Worm (Caenorhabditis elegans): Measurements from ENCODE around the gene F08H9.3.
A peak's percentile ranks its signal among the peaks of the same experiment; 100 is the strongest.

Gene F08H9.3

ce11 chrV:14443471-14444015 lies 19.6 kb downstream of the F08H9.3 start:
- TF ChIP-seq tab-1 (GFP tag; IDR thresholded peaks at IDR 0.05) (0 out of 2 replicates have a peak, but pooled peaks have one; percentile 14), ztf-23 (GFP tag; IDR thresholded peaks at IDR 0.05) (peak; percentile 63)

DNA sequence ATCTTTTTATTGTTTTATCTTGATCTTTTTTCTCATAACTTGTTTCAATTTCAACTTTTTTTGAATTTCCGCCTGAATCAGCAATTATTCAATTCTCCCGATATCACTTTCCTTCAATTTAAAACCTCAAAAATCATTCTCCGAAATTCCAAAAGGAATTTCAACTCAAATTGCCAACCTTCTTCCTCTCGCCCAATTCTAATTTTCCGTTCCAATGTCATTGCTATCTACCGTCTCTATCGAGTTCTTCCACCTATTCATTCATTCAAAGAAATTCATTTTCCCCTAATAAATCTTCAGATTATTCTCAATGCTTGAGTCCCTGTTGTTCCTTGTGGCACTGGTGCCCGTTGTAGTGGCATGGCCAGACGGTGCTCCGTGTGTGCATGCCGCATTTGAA lies 22.3 kb downstream of the F08H9.3 start, which contains the start of gene F23B12.4:
Gene F23B12.4 (plus strand): TSS at position 301 of the 400 bp plus-strand sequence.
- TF ChIP-seq tab-1 (GFP tag; IDR thresholded peaks at IDR 0.05) (no peak), med-1 (GFP tag; optimal IDR thresholded peaks at IDR 0.05; ENCODE audit: insufficient read depth) (no peak), flt-1 (GFP tag; IDR thresholded peaks at IDR 0.05) (no peak), ztf-29 (GFP tag; IDR thresholded peaks at IDR 0.05) (no peak), cog-1 (tag; optimal IDR thresholded peaks at IDR 0.05) (no peak)

ce11 chrV:14439236-14439635 lies 23.9 kb downstream of the F08H9.3 start:
- no peak for TF ChIP-seq flt-1 (GFP tag; IDR thresholded peaks at IDR 0.05)
- no peak for TF ChIP-seq T22C8.4 (GFP tag; IDR thresholded peaks at IDR 0.05)
- TF ChIP-seq tab-1 (GFP tag; IDR thresholded peaks at IDR 0.05): no peak
- TF ChIP-seq cog-1 (tag; optimal IDR thresholded peaks at IDR 0.05): no peak
- no peak for TF ChIP-seq ref-1 (GFP tag; conservative IDR thresholded peaks at IDR 0.05)
- no peak for TF ChIP-seq ztf-29 (GFP tag; IDR thresholded peaks at IDR 0.05)
- TF ChIP-seq klf-2 (GFP tag; conservative IDR thresholded peaks at IDR 0.05): no peak

ce11 chrV:14438099-14438739 lies 24.9 kb downstream of the F08H9.3 start:
- TF ChIP-seq flt-1 (GFP tag; IDR thresholded peaks at IDR 0.05): no peak
- TF ChIP-seq klf-2 (GFP tag; conservative IDR thresholded peaks at IDR 0.05): no peak
- TF ChIP-seq ref-1 (GFP tag; conservative IDR thresholded peaks at IDR 0.05): no peak
- TF ChIP-seq tab-1 (GFP tag; IDR thresholded peaks at IDR 0.05): no peak
- TF ChIP-seq ztf-29 (GFP tag; IDR thresholded peaks at IDR 0.05): no peak
- TF ChIP-seq cog-1 (tag; optimal IDR thresholded peaks at IDR 0.05): no peak
- no peak for TF ChIP-seq ztf-23 (GFP tag; IDR thresholded peaks at IDR 0.05)
- no peak for TF ChIP-seq med-1 (GFP tag; optimal IDR thresholded peaks at IDR 0.05; ENCODE audit: insufficient read depth)
- TF ChIP-seq T22C8.4 (GFP tag; IDR thresholded peaks at IDR 0.05): no peak

- no peak for TF ChIP-seq klf-2 (GFP tag; conservative IDR thresholded peaks at IDR 0.05)
- TF ChIP-seq ztf-29 (GFP tag; IDR thresholded peaks at IDR 0.05): no peak
- no peak for TF ChIP-seq ref-1 (GFP tag; conservative IDR thresholded peaks at IDR 0.05)
- TF ChIP-seq cog-1 (tag; optimal IDR thresholded peaks at IDR 0.05): no peak
Observed at ce11 chrV:14437355-14437754, 25.8 kb downstream of the F08H9.3 start.

DNA sequence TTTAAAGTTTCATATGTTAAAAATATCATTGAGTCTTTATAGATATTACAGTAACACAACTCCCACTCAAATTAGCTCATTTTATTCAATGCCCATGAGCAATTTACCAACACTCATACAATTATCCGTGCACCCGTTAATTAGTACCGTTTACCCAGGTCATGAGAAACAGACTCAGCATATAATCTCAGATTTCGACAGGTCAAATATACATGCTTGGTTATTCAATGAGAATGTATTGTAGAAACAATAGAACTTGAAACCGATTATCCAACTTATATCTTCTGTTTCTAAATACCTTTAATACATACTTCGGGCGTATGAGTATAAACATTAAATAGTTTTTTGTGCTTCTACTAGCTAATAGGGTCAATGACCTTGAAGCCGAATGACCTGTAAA lies 26.9 kb downstream of the F08H9.3 start:
- no peak for TF ChIP-seq ztf-23 (GFP tag; IDR thresholded peaks at IDR 0.05)
- TF ChIP-seq cog-1 (tag; optimal IDR thresholded peaks at IDR 0.05): no peak

- TF ChIP-seq ref-1 (GFP tag; conservative IDR thresholded peaks at IDR 0.05) (no peak), ztf-29 (GFP tag; IDR thresholded peaks at IDR 0.05) (no peak), med-1 (GFP tag; optimal IDR thresholded peaks at IDR 0.05; ENCODE audit: insufficient read depth) (no peak), klf-2 (GFP tag; conservative IDR thresholded peaks at IDR 0.05) (no peak), T22C8.4 (GFP tag; IDR thresholded peaks at IDR 0.05) (no peak), ztf-23 (GFP tag; IDR thresholded peaks at IDR 0.05) (no peak), cog-1 (tag; optimal IDR thresholded peaks at IDR 0.05) (no peak), tab-1 (GFP tag; IDR thresholded peaks at IDR 0.05) (no peak), flt-1 (GFP tag; IDR thresholded peaks at IDR 0.05) (no peak)
Observed at ce11 chrV:14433584-14433983, 29.6 kb downstream of the F08H9.3 start.

DNA sequence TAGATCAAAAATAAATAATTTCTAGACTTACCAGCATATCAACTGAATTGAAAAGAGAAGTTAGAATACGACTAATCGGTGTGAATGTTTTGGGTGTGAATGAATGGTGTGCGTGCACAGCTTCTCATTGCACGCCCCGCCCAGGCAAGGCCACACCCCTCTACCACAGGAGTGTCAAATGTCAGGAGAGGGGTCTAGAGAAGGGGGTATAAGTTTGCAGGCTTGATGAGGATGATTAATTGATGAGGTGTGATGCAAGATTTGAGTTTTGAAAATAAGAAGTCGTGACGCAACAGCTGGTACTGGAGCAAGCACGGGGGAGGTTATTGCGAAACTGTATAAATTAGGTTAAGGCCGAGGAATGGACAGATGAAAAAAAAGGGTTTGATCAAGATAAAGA lies 30.9 kb downstream of the F08H9.3 start, which contains the start of gene egl-1:
Gene egl-1 (minus strand): TSS at position 101 of the 400 bp plus-strand sequence.
- no peak for TF ChIP-seq T22C8.4 (GFP tag; IDR thresholded peaks at IDR 0.05)
- TF ChIP-seq flt-1 (GFP tag; IDR thresholded peaks at IDR 0.05): no peak
- no peak for TF ChIP-seq med-1 (GFP tag; optimal IDR thresholded peaks at IDR 0.05; ENCODE audit: insufficient read depth)
- no peak for TF ChIP-seq ztf-29 (GFP tag; IDR thresholded peaks at IDR 0.05)
- TF ChIP-seq ztf-23 (GFP tag; IDR thresholded peaks at IDR 0.05): no peak
- TF ChIP-seq ref-1 (GFP tag; conservative IDR thresholded peaks at IDR 0.05): no peak
- TF ChIP-seq klf-2 (GFP tag; conservative IDR thresholded peaks at IDR 0.05): no peak
- no peak for TF ChIP-seq cog-1 (tag; optimal IDR thresholded peaks at IDR 0.05)
- TF ChIP-seq tab-1 (GFP tag; IDR thresholded peaks at IDR 0.05): no peak

DNA sequence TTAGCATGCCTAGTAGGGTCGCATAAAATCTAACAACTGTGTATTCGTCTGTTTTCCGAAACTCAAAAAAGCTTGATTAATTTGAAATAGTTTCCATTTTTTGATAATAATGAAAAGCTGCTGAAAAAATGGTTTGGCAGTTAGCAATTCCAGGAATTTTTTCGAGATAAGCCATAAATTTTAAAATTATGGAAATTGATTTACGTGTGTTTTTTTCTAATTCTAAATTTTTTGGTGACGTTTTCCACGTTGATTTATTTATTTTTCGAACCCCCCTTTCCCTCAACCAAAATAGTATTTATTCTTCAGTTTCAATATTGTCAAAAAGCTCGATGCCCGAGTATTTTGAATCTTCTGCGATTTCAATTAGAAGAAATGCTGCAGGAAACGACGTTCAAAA lies 34.3 kb downstream of the F08H9.3 start, which contains the start of gene F23B12.1:
Gene F23B12.1 (plus strand): TSS at position 301 of the 400 bp plus-strand sequence.
- TF ChIP-seq ref-1 (GFP tag; conservative IDR thresholded peaks at IDR 0.05) (no peak), med-1 (GFP tag; optimal IDR thresholded peaks at IDR 0.05; ENCODE audit: insufficient read depth) (no peak), cog-1 (tag; optimal IDR thresholded peaks at IDR 0.05) (no peak), flt-1 (GFP tag; IDR thresholded peaks at IDR 0.05) (no peak), T22C8.4 (GFP tag; IDR thresholded peaks at IDR 0.05) (no peak), ztf-29 (GFP tag; IDR thresholded peaks at IDR 0.05) (no peak), ztf-23 (GFP tag; IDR thresholded peaks at IDR 0.05) (no peak), tab-1 (GFP tag; IDR thresholded peaks at IDR 0.05) (no peak)

- no peak for TF ChIP-seq ztf-23 (GFP tag; IDR thresholded peaks at IDR 0.05)
- TF ChIP-seq klf-2 (GFP tag; conservative IDR thresholded peaks at IDR 0.05): no peak
Observed at ce11 chrV:14427069-14427825, 35.9 kb downstream of the F08H9.3 start.
